Worm (Caenorhabditis elegans) whole organism, L4/young adult: ENCODE data around the gene T23B5.4.
A peak's percentile ranks its signal among the peaks of the same experiment; 100 is the strongest.

ENCODE experiments used
- W03F9.2 ChIP-seq: fragments of 150-350 bp; optimal IDR thresholded peaks from 2 replicates; lab custom pipeline; 2014; ENCODE audit warnings: missing biosample characterization, missing genetic modification characterization
- dao-5 ChIP-seq: sonication (generic microtip); optimal IDR thresholded peaks from 2 replicates; lab custom pipeline; 2016; ENCODE audit warnings: missing genotype, missing genetic modification characterization, moderate library complexity, missing compliant biosample characterization
- him-1 ChIP-seq: sonication (generic microtip); optimal IDR thresholded peaks from 2 replicates; lab custom pipeline; 2016; ENCODE audit warnings: missing genotype, missing genetic modification reagents, missing genetic modification characterization, missing compliant biosample characterization

Gene T23B5.4

DNA sequence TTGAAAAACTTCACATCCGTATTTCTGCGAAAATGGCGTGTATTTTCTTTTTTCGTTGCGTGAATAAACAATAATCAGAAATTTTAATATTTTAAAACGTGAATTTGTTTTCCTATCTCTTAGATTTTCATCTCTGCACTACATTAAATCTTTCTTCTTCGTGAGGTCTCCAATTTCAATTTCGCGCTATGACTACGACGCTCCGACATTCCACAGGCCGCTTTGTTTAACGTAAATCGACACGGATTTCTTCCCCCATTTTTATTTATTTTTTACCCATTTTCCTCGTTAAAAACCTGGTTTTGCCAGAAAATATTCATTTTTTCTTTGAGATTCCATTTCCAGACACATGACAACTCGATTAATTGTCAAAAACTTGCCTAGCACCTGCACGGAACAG, 49.8 kb downstream of the T23B5.4 start, which contains the start of the genes T23F6.3 and rbd-1:
T23F6.3 (minus strand) TSS at position 120 of the 400 bp plus-strand sequence.
rbd-1 (plus strand) TSS at position 346 of the 400 bp plus-strand sequence.
- no peak for TF ChIP-seq him-1 (tag; lab: Kevin White, UChicago)
- TF ChIP-seq W03F9.2 = peak; percentile 91
- no peak for TF ChIP-seq dao-5 (tag; lab: Kevin White, UChicago)

DNA sequence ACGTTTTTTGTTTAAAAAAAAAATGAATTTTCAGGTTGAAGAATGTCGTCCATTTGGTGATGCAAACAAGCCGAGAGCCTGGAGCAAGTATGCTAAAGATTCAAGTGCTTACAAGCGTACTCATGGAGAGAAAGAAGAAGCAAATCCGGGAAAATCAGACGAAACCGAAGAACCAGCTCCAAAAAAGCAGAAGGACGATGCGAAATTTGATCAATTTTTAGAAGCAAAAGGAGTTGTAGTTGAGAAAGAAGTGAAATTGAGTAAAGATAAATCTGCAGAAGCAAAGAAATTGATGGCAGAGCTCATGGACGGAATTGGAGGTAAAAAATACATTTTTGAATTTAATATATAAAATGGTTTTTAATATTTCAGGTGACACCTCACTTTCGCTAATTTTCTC, 50.4 kb downstream of the T23B5.4 start:
- TF ChIP-seq dao-5 (tag; lab: Kevin White, UChicago) (no peak), him-1 (tag; lab: Kevin White, UChicago) (no peak), W03F9.2 (no peak)
